Fruit fly (Drosophila melanogaster): ENCODE data around the gene CG14269.

CG14269 gene

DNA sequence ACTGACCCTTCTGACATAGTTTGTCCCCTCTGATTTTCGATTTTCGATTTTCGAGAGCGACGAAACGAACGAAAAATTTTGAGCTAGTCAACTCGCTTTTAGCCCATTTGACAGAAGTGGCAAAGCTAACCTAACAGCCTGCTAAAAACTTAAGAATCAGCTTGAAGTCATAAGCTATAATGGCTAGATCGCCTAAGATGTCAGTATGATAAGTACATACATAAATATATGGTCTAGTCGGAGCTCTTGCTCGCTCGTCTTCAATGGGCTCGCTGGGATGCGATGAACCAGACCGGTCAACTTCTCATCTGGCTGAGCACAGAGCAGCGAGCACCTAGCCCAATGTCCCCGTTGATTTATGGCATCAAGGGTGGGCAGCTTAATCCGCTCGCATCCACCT is at the start of gene CG14269:
CG14269 (minus strand) TSS at position 101 of the 400 bp plus-strand sequence.
- no peak for TF ChIP-seq noc (tag; optimal IDR thresholded peaks at IDR 0.05)

- no peak for TF ChIP-seq noc (tag; optimal IDR thresholded peaks at IDR 0.05)
Measured at dm6 chrX:3485304-3485703, 49.7 kb upstream of the CG14269 start, which contains the start of the genes CG14270 and CG10803. Gene CG14270 (minus strand): TSS chrX:3485378. Gene CG10803 (plus strand): TSS chrX:3485650.

DNA sequence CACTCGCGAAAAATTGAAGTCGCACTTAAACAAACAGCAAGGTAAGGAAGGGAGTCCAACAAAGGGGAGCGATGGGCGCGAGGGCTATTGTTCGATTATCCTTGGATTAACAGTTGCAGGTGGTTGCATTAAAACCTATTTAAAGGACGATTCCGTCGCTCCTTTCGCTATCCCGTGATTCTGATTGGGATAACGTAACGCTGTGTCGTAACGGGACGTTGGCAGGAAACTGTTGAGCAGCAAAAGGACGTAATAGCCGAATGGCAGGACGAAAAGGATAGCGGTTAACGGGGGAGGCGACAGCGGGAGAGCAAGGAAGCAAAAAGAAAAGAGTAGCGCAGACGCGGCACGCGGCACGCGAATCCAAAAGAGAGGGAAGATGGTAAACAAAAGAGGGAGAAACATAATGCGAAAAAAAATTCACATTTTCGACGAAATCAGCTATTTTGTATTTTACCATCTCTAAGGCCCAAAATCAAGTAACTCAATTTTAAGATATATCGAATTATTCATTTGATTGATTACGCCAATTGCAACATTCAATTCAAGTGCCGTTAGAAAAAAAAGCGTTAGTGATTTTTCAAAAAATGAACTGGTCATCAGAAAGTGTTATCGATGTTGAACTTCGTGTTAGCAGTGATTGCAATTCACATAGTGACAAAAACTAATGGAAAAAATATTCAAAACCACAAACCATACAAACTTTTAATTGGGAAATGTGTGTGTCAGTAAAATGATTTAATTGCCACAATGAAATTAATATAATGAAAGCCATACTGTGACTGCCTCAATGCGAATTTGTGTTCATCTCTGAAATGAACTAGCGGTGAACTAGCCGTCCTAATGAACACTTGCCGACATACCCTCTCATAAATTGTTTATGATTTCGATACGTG is 46.8 kb upstream of the CG14269 start, which contains the start of the genes CG10804 and CG10802:
CG10804 (minus strand) TSS at position 204 of the 896 bp plus-strand sequence.
CG10802 (plus strand) TSS at position 847 of the 896 bp plus-strand sequence.
- TF ChIP-seq noc (tag; optimal IDR thresholded peaks at IDR 0.05): peak; percentile 56

DNA sequence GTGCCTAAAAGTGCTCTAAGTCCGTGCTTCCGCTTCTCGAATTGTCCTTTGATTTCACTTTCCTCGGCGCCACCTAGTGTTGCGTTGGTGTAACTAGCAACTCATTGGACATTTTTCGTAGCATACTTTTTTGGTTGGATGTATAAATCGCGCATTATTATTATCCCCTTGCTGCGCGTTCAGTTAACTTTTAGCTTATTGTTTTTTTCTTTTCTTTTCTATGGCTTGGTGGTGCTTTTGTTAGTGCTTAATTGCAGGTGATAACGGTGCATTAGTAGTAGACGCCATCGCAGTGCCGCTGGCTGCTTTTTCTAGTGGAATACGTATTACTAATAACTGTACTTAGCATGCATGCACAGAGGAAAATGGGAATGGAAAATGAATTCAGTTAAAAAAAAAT is 45.4 kb upstream of the CG14269 start:
- no peak for TF ChIP-seq noc (tag; optimal IDR thresholded peaks at IDR 0.05)

DNA sequence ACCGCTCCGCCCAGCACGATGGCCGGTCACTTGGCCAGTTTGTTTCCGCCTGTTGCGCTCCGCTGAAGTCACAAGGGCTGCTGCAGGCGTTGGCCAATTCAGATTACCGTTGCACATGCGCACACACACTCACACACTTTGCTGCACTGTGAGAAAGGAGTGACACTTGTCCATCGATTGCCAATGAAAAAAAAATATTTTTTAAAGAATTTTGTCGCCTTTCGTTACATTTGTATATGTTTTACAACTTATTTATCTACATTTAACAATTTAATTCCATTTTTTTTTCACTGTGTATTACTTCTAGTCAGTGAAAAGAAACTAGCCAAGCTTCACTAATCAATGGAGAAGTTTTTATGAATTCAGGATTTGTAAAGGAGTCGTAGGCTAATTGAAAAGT is 40.4 kb upstream of the CG14269 start:
- TF ChIP-seq noc (tag; optimal IDR thresholded peaks at IDR 0.05): no peak

DNA sequence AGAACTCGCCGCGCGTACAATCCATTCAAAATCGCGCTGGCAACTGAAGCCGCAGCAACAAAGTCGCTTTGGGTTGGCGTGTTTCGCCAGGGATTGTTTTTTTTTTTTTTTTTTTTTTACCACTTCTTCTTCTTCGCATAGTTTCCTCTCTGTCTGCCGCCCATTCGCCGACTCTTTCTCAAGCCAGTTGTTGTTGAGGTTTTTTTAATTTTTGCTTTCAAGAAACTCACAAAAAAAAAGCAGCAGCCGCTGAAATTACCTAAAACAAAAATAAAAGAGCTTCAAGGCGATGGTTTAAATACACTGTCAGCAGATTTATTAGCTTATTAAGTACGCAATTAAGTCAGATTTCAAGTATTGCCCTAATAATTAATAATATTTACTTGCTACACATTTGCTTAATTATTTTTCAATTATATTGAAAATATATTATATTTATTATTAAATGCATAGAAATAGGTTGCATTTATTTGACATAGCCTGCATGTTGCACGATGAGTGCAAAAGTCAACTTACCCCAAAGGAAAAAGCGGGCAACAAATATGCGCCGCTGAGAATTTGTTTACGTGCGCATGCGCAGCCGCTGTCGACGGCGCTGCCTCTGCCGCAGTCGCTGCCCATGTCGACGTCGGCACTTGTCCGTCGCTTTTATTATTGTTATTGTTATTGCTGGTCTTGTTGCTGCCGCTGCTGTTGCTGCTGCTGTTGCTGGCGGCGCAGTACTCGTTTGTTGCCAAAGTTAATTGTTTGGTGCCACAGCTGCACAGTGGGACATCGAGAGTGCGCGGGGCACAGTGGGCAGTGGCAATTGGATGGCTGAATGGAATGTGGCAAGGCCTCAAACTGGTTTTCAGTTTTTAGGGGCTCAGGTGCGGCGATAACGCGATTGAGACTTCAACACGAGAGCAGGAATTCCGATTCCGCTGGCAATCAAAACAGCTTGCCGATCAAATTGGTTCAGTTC is 39.2 kb upstream of the CG14269 start, which contains the start of gene CG12206:
CG12206 (minus strand) TSS at position 49 of the 964 bp plus-strand sequence.
- TF ChIP-seq noc (tag; optimal IDR thresholded peaks at IDR 0.05): peak; percentile 84

dm6 chrX:3473636-3474035 is 38.0 kb upstream of the CG14269 start:
- peak; percentile 17 for TF ChIP-seq noc (tag; optimal IDR thresholded peaks at IDR 0.05)

DNA sequence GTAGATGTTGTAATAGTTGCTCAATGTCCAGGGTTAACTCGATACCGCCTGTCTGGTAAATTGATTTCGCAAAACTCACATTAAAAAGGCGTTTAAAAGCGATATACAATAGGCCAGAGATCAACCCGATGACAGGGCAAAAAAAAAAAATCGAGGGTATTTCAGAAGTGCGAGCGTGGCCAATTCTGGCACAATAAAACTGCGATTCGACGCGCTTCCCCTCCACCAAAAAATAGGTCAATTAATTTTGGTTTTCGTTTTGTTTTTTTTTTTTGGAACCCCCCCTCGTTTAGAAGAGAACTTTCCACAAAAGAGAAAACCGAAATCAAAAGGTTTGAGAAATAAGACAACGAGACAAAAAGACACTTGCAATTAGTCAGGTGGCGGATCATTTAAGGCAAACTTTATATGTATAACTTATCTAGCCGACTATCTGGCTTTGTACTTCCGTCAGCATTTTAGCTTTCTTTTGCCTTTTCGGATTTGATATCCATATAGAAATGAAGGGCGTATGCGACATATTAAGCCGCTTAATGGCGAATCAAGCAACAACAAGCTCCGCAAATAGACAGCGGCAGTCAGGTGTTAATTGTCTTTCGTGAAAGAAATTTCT is 35.0 kb upstream of the CG14269 start:
- no peak for TF ChIP-seq noc (tag; optimal IDR thresholded peaks at IDR 0.05)

- no peak for TF ChIP-seq noc (tag; optimal IDR thresholded peaks at IDR 0.05)
Measured at dm6 chrX:3465551-3465950, 29.9 kb upstream of the CG14269 start.

DNA sequence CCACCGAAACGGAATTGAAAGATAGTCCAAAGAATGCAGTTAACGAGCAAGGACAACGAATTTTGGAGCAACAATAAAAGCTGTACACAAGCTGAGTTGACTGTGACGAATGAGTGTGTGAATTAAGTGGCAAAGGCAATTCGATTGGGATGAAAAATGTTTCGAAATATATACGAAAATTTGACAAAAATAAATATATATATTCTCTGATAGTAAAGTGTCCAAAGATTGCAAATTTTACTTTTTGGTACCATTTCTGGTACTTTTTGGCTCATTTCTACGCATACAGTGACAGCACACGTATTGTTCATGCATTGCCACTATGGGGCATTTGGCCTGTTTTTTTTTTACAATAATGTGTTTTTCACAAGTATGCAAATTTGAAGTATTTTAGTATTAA is 28.3 kb upstream of the CG14269 start, which contains the start of gene CG16781:
CG16781 (minus strand) TSS at position 101 of the 400 bp plus-strand sequence.
- no peak for TF ChIP-seq noc (tag; optimal IDR thresholded peaks at IDR 0.05)

DNA sequence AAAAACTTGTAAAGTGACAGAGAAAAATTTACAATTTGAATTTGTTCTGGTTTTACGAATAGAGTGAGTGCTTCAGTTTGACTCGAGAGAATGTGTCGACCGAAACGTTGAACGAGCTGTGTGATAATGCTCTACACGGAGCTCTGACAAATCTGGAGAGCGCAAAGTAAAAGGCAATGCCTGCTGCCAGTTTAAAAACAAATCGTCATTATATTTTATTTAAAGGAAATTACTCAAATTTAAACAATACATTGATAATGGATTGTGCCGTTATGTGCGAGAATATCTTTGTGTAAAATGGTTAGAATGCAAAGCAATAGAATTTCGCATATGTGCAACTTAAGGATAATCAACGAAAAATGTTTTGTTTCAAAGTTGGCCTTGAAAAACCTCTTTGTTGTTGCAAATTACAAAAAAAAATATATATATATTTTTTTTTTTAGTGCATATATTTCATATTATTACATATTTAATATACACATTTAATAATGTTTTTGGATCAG is 24.6 kb upstream of the CG14269 start, which contains the start of the genes CG16782 and CG10801:
CG16782 (minus strand) TSS at position 101 of the 503 bp plus-strand sequence.
CG10801 (plus strand) TSS at position 453 of the 503 bp plus-strand sequence.
- TF ChIP-seq noc (tag; optimal IDR thresholded peaks at IDR 0.05): no peak

DNA sequence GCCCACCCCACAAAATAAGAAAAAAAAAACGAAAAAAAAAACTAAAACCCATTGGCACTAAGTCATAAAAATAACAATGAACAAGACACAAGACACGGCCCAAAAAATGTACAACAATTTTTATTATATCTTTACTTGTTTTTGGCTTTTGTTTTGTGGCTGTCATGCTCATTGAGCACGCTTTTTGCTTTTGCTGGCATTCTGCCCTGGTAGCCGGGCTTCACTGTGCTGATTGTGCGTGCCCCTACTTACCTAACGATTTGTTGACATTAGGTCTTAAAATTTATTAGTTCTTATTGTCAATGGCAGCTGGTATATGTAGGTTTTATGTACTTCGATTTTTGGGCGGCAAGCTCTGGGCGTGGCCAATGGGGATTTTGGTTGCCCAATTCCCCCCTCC is 22.9 kb upstream of the CG14269 start:
- no peak for TF ChIP-seq noc (tag; optimal IDR thresholded peaks at IDR 0.05)

dm6 chrX:3457518-3457917 is 21.9 kb upstream of the CG14269 start:
- no peak for TF ChIP-seq noc (tag; optimal IDR thresholded peaks at IDR 0.05)

dm6 chrX:3455431-3456001 is 19.9 kb upstream of the CG14269 start:
- TF ChIP-seq noc (tag; optimal IDR thresholded peaks at IDR 0.05): no peak

DNA sequence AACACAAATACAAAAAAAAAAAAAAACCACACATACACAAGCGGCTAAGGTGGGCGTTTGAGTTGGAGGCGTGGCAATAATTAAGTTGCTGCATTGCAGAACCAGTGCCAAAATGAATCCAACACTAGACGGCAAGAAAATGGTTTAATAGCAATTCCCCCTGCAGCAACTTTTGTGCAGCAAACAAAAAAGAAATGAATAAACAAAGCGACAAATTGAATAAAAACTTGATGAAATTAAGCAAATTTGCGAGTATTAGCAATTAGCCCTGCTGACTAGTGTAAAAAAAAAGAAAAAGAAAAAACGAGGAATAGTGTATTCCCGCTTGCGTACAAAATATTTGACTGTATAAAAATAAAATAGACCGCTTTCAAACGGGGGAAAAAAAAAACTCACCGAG is 19.1 kb upstream of the CG14269 start:
- no peak for TF ChIP-seq noc (tag; optimal IDR thresholded peaks at IDR 0.05)

All from whole organism, larva.